Worm (Caenorhabditis elegans): ENCODE data around the gene rnp-4.

Gene rnp-4

ce11 chrIII:4359208-4359607 lies 46.9 kb upstream of the rnp-4 start:
- TF ChIP-seq aha-1 (tag) (peak; percentile 70), unc-62 (GFP tag; optimal IDR thresholded peaks at IDR 0.05 in 1 of 2) (peak in 1 of 2 experiments; percentile 42), unc-62 (tag; optimal IDR thresholded peaks at IDR 0.05) (no peak), lsy-2 (tag; optimal IDR thresholded peaks at IDR 0.05) (no peak)

ce11 chrIII:4359900-4360299 lies 46.2 kb upstream of the rnp-4 start:
- TF ChIP-seq T26A8.4 (GFP tag; IDR thresholded peaks at IDR 0.05) (no peak), ztf-11 (tag; optimal IDR thresholded peaks at IDR 0.05) (no peak), ztf-7 (tag; optimal IDR thresholded peaks at IDR 0.05) (no peak), aly-2 (tag; optimal IDR thresholded peaks at IDR 0.05) (no peak), ceh-20 (GFP tag; IDR thresholded peaks at IDR 0.05) (no peak), nhr-10 (tag; optimal IDR thresholded peaks at IDR 0.05) (no peak), fkh-10 (GFP tag; optimal IDR thresholded peaks at IDR 0.05) (no peak), lim-7 (GFP tag; IDR thresholded peaks at IDR 0.05) (no peak), aha-1 (tag) (no peak), dmd-9 (GFP tag; IDR thresholded peaks at IDR 0.05) (no peak), zip-11 (GFP tag; IDR thresholded peaks at IDR 0.05) (no peak), daf-8 (GFP tag; IDR thresholded peaks at IDR 0.05) (no peak), Y75B8A.6 (GFP tag; IDR thresholded peaks at IDR 0.05) (no peak), zfp-3 (GFP tag; conservative IDR thresholded peaks at IDR 0.05) (no peak), ZK337.2 (GFP tag; IDR thresholded peaks at IDR 0.05) (no peak), dpl-1 (GFP tag; optimal IDR thresholded peaks at IDR 0.05) (no peak), lin-1 (GFP tag; IDR thresholded peaks at IDR 0.05) (no peak), nhr-6 (tag; optimal IDR thresholded peaks at IDR 0.05) (no peak), lin-39 (tag; optimal IDR thresholded peaks at IDR 0.05) (no peak)

ce11 chrIII:4362332-4362731 lies 43.8 kb upstream of the rnp-4 start:
- peak; percentile 69; the same call in 1 of the 2 replicates for TF ChIP-seq dmd-8 (GFP tag; IDR thresholded peaks at IDR 0.05)
- TF ChIP-seq ceh-28 (tag; optimal IDR thresholded peaks at IDR 0.05) = no peak
- no peak for TF ChIP-seq mep-1 (tag; optimal IDR thresholded peaks at IDR 0.05)
- TF ChIP-seq nhr-102 (tag; optimal IDR thresholded peaks at IDR 0.05) = no peak
- TF ChIP-seq T26A8.4 (GFP tag; IDR thresholded peaks at IDR 0.05) = no peak
- TF ChIP-seq F37D6.2 (tag; optimal IDR thresholded peaks at IDR 0.05) = no peak
- no peak for TF ChIP-seq ZK337.2 (GFP tag; IDR thresholded peaks at IDR 0.05)
- no peak for TF ChIP-seq nhr-42 (GFP tag; IDR thresholded peaks at IDR 0.05)
- TF ChIP-seq snpc-1.2 (GFP tag; IDR thresholded peaks at IDR 0.05) = 0 out of 2 replicates have a peak, but pooled peaks have one; percentile 25
- TF ChIP-seq mdt-29 (GFP tag; IDR thresholded peaks at IDR 0.05) = no peak
- TF ChIP-seq lin-1 (GFP tag; IDR thresholded peaks at IDR 0.05) = 0 out of 2 replicates have a peak, but pooled peaks have one; percentile 20
- no peak for TF ChIP-seq nhr-41 (GFP tag; IDR thresholded peaks at IDR 0.05)
- no peak for TF ChIP-seq unc-39 (tag; optimal IDR thresholded peaks at IDR 0.05)
- peak; percentile 63; the same call in 1 of the 2 replicates for TF ChIP-seq arid-1 (GFP tag; conservative IDR thresholded peaks at IDR 0.05)
- TF ChIP-seq spr-1 (tag; optimal IDR thresholded peaks at IDR 0.05) = no peak
- no peak for TF ChIP-seq nhr-48 (tag; optimal IDR thresholded peaks at IDR 0.05)
- no peak for TF ChIP-seq F26F4.8 (GFP tag; conservative IDR thresholded peaks at IDR 0.05)
- no peak for TF ChIP-seq F10B5.3 (tag; optimal IDR thresholded peaks at IDR 0.05)
- no peak for TF ChIP-seq egl-27 (tag; optimal IDR thresholded peaks at IDR 0.05)
- peak; percentile 63; the same call in 1 of the 2 replicates for TF ChIP-seq Y48G9A.11 (GFP tag; IDR thresholded peaks at IDR 0.05)
- no peak for TF ChIP-seq lin-39 (tag; optimal IDR thresholded peaks at IDR 0.05)
- TF ChIP-seq nhr-11 (tag; optimal IDR thresholded peaks at IDR 0.05) = no peak
- no peak for TF ChIP-seq zfp-2 (tag; optimal IDR thresholded peaks at IDR 0.05)
- no peak for TF ChIP-seq nhr-237 (tag; optimal IDR thresholded peaks at IDR 0.05)
- peak; percentile 64; the same call in 1 of the 2 replicates for TF ChIP-seq madf-9 (GFP tag; conservative IDR thresholded peaks at IDR 0.05)
- no peak for TF ChIP-seq mdl-1 (tag; optimal IDR thresholded peaks at IDR 0.05)
- TF ChIP-seq unc-130 (GFP tag; optimal IDR thresholded peaks at IDR 0.05) = no peak
- no peak for TF ChIP-seq ZK546.5 (tag; optimal IDR thresholded peaks at IDR 0.05)
- peak; percentile 12 for TF ChIP-seq rbr-2 (tag; optimal IDR thresholded peaks at IDR 0.05)
- TF ChIP-seq lsy-2 (tag; optimal IDR thresholded peaks at IDR 0.05) = no peak
- TF ChIP-seq tra-1 (GFP tag; IDR thresholded peaks at IDR 0.05) = no peak
- TF ChIP-seq attf-4 (tag; optimal IDR thresholded peaks at IDR 0.05) = no peak
- peak; percentile 73; the same call in 1 of the 2 replicates for TF ChIP-seq lim-7 (GFP tag; IDR thresholded peaks at IDR 0.05)
- peak; percentile 21 for TF ChIP-seq hlh-11 (tag; optimal IDR thresholded peaks at IDR 0.05)
- TF ChIP-seq snpc-4 (tag; optimal IDR thresholded peaks at IDR 0.05) = no peak

Data from whole organism, L4 larva.